Worm (Caenorhabditis elegans) whole organism, late embryonic: Measurements from ENCODE around the gene lfi-1.

Experiments used
- C08G9.2 ChIP-seq: sonication (generic microtip); optimal IDR thresholded peaks from 2 replicates; lab custom pipeline; 2016; ENCODE audit warnings: mild to moderate bottlenecking, missing genetic modification characterization, moderate library complexity, missing compliant biosample characterization
- F13H6.1 ChIP-seq: sonication (generic microtip); optimal IDR thresholded peaks from 2 replicates; lab custom pipeline; 2016; ENCODE audit warnings: missing genetic modification characterization, missing compliant biosample characterization
- K02D7.2 ChIP-seq: sonication (generic microtip); optimal IDR thresholded peaks from 2 replicates; lab custom pipeline; 2017; ENCODE audit warnings: mild to moderate bottlenecking, missing genetic modification characterization, missing compliant biosample characterization
- T23F11.4 ChIP-seq: fragments of 200-800 bp; sonication (Bioruptor generic); optimal IDR thresholded peaks from 2 replicates; lab custom pipeline; 2018; ENCODE audit warnings: mild to moderate bottlenecking, missing genetic modification characterization, missing compliant biosample characterization
- ama-1 ChIP-seq: fragments of 150-350 bp; optimal IDR thresholded peaks from 2 replicates; lab custom pipeline; 2014
- ceh-14 ChIP-seq: sonication (generic microtip); optimal IDR thresholded peaks from 2 replicates; lab custom pipeline; 2016; ENCODE audit warnings: missing genotype, missing genetic modification characterization, missing compliant biosample characterization
- ceh-19 ChIP-seq: fragments of 200-800 bp; sonication (Bioruptor generic); optimal IDR thresholded peaks from 2 replicates; lab custom pipeline; 2018; ENCODE audit warnings: mild to moderate bottlenecking, missing genetic modification characterization, missing compliant biosample characterization
- ceh-24 ChIP-seq: sonication (generic microtip); optimal IDR thresholded peaks from 2 replicates; lab custom pipeline; 2016; ENCODE audit warnings: mild to moderate bottlenecking, missing genetic modification characterization, missing compliant biosample characterization
- ceh-31 ChIP-seq: sonication (generic microtip); optimal IDR thresholded peaks from 2 replicates; lab custom pipeline; 2016; ENCODE audit warnings: missing genetic modification characterization, missing compliant biosample characterization
- ceh-34 ChIP-seq: sonication (generic microtip); optimal IDR thresholded peaks from 2 replicates; lab custom pipeline; 2016; ENCODE audit warnings: mild to moderate bottlenecking, missing genetic modification characterization, missing compliant biosample characterization
- ceh-45 ChIP-seq: fragments of 200-800 bp; sonication (Bioruptor generic); IDR thresholded peaks from 2 replicates; pipeline ENCODE4 v1.3.6; 2022; ENCODE audit warnings: missing genetic modification reagents, missing genetic modification characterization, missing compliant biosample characterization
- dve-1 ChIP-seq: sonication (generic microtip); optimal IDR thresholded peaks from 2 replicates; lab custom pipeline; 2017; ENCODE audit warnings: antibody characterized with exemption, mild to moderate bottlenecking, missing genetic modification characterization, missing compliant biosample characterization
- elt-2 ChIP-seq: sonication (generic microtip); optimal IDR thresholded peaks from 2 replicates; lab custom pipeline; 2016; ENCODE audit warnings: missing genetic modification reagents, missing genetic modification characterization, missing compliant biosample characterization
- ets-4 ChIP-seq: sonication (generic microtip); optimal IDR thresholded peaks from 2 replicates; lab custom pipeline; 2016; ENCODE audit warnings: missing genetic modification characterization, missing compliant biosample characterization
- fax-1 ChIP-seq: sonication (generic microtip); optimal IDR thresholded peaks from 2 replicates; lab custom pipeline; 2016; ENCODE audit warnings: missing genotype, missing genetic modification characterization, missing compliant biosample characterization
- fkh-6 ChIP-seq: sonication (generic microtip); optimal IDR thresholded peaks from 2 replicates; lab custom pipeline; 2016; ENCODE audit warnings: missing genetic modification characterization, missing compliant biosample characterization
- hlh-13 ChIP-seq: fragments of 200-800 bp; sonication (Bioruptor generic); optimal IDR thresholded peaks from 2 replicates; lab custom pipeline; 2018; ENCODE audit warnings: mild to moderate bottlenecking, missing genetic modification characterization, missing compliant biosample characterization
- hlh-15 ChIP-seq: sonication (generic microtip); optimal IDR thresholded peaks from 2 replicates; lab custom pipeline; 2016; ENCODE audit warnings: missing genetic modification characterization, missing compliant biosample characterization
- hlh-8 ChIP-seq: sonication (generic microtip); optimal IDR thresholded peaks from 2 replicates; lab custom pipeline; 2016; ENCODE audit warnings: missing genotype, missing genetic modification characterization, missing compliant biosample characterization
- lim-6 ChIP-seq: sonication (generic microtip); optimal IDR thresholded peaks from 2 replicates; lab custom pipeline; 2016; ENCODE audit warnings: missing genetic modification characterization, missing compliant biosample characterization
- madf-2 ChIP-seq: sonication (generic microtip); optimal IDR thresholded peaks from 2 replicates; lab custom pipeline; 2017; ENCODE audit warnings: missing genetic modification characterization, missing compliant biosample characterization
- nfya-1 ChIP-seq: sonication (generic microtip); optimal IDR thresholded peaks from 2 replicates; lab custom pipeline; 2017; ENCODE audit warnings: missing genetic modification characterization, mild to moderate bottlenecking, missing compliant biosample characterization, antibody characterized with exemption, moderate library complexity
- nhr-11 ChIP-seq: fragments of 150-350 bp; optimal IDR thresholded peaks from 2 replicates; lab custom pipeline; 2014; ENCODE audit warnings: missing biosample characterization, missing genetic modification characterization
- nhr-232 ChIP-seq: sonication (generic microtip); optimal IDR thresholded peaks from 2 replicates; lab custom pipeline; 2016; ENCODE audit warnings: missing genetic modification characterization, missing compliant biosample characterization
- npax-4 ChIP-seq: sonication (generic microtip); optimal IDR thresholded peaks from 2 replicates; lab custom pipeline; 2016; ENCODE audit warnings: missing genetic modification characterization, missing compliant biosample characterization
- odd-2 ChIP-seq: sonication (generic microtip); optimal IDR thresholded peaks from 2 replicates; lab custom pipeline; 2017; ENCODE audit warnings: antibody characterized with exemption, mild to moderate bottlenecking, missing genetic modification characterization, missing compliant biosample characterization
- pat-9 ChIP-seq: fragments of 200-800 bp; sonication (Bioruptor generic); optimal IDR thresholded peaks from 2 replicates; lab custom pipeline; 2018; ENCODE audit warnings: mild to moderate bottlenecking, missing genetic modification characterization, moderate library complexity, missing compliant biosample characterization
- pax-1 ChIP-seq: fragments of 150-350 bp; optimal IDR thresholded peaks from 2 replicates; lab custom pipeline; 2014; ENCODE audit warnings: missing biosample characterization, missing genetic modification characterization
- pqm-1 ChIP-seq: sonication (generic microtip); optimal IDR thresholded peaks from 2 replicates; lab custom pipeline; 2016; ENCODE audit warnings: missing genetic modification characterization, missing compliant biosample characterization
- ref-2 ChIP-seq: sonication (generic microtip); optimal IDR thresholded peaks from 2 replicates; lab custom pipeline; 2016; ENCODE audit warnings: missing genetic modification characterization, missing compliant biosample characterization
- rnt-1 ChIP-seq: sonication (generic microtip); optimal IDR thresholded peaks from 2 replicates; lab custom pipeline; 2016; ENCODE audit warnings: missing genetic modification characterization, missing compliant biosample characterization
- tbx-2 ChIP-seq: sonication (generic microtip); optimal IDR thresholded peaks from 2 replicates; lab custom pipeline; 2016; ENCODE audit warnings: missing genetic modification characterization, missing compliant biosample characterization
- ttx-3 ChIP-seq: sonication (generic microtip); optimal IDR thresholded peaks from 2 replicates; lab custom pipeline; 2016; ENCODE audit warnings: missing genetic modification reagents, missing genetic modification characterization, missing compliant biosample characterization
- unc-3 ChIP-seq, 2 experiments: fragments of 200-800 bp in 1 of 2; sonication (Bioruptor generic) in 1 of 2; sonication (generic microtip) in 1 of 2; conservative IDR thresholded peaks in 1 of 2; optimal IDR thresholded peaks in 1 of 2; 2 replicates each; pipeline versions ENCODE4 v1.3.6 to Lab custom; 2016 to 2022; ENCODE audit warnings: missing compliant biosample characterization in 2 of 2, missing genetic modification characterization in 2 of 2, missing genetic modification reagents in 1 of 2
- unc-42 ChIP-seq: sonication (generic microtip); optimal IDR thresholded peaks from 2 replicates; lab custom pipeline; 2016; ENCODE audit warnings: missing genotype, missing genetic modification characterization, missing compliant biosample characterization
- zip-5 ChIP-seq: sonication (generic microtip); optimal IDR thresholded peaks from 2 replicates; lab custom pipeline; 2016; ENCODE audit warnings: missing genetic modification characterization, missing compliant biosample characterization
- ztf-16 ChIP-seq: sonication (generic microtip); optimal IDR thresholded peaks from 2 replicates; lab custom pipeline; 2017; ENCODE audit warnings: missing genetic modification characterization, missing compliant biosample characterization

Gene lfi-1

DNA sequence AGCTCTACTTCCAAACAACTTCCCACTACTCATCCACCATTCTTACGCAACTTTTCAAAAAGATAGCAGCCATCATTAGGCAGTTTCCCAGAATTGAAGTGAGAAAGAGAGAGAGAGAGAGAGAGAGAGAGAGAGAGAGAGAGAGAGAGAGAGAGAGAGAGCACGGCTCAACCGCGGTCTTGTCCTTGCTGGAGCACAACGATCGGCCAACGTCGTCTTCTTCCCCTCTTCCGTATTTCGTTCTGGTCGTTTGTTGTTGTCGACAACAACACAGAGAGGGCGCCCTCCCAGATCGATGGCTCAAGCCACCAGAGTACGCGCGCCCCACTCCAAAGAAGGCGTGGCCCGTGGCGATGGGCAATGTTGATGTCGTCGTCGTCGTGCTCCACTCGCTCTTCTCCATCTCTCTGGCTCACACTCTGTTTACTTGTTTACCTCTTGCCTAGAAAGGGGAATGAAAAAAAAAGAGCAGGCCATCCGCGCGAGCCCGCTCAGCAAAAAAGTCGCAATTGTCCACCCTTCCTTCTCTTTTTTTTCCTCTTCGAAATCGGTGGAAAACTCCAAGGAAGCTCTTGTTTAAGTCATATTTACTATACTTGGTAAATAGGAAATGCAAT, 5.5 kb downstream of the lfi-1 start:
- TF ChIP-seq nfya-1 (tag; lab: Kevin White, UChicago): no peak
- TF ChIP-seq pax-1 (tag; lab: Kevin White, UChicago): no peak
- peak; percentile 24 for TF ChIP-seq C08G9.2
- TF ChIP-seq ttx-3 (tag; lab: Kevin White, UChicago): no peak
- TF ChIP-seq ceh-19: no peak
- TF ChIP-seq hlh-8: no peak
- TF ChIP-seq unc-42 (tag; lab: Kevin White, UChicago): peak; percentile 42
- peak; percentile 33 for TF ChIP-seq tbx-2 (tag; lab: Kevin White, UChicago)
- TF ChIP-seq madf-2: no peak
- peak; percentile 12 for TF ChIP-seq ceh-31 (tag; lab: Kevin White, UChicago)
- peak; percentile 33 for TF ChIP-seq ceh-14 (tag; lab: Kevin White, UChicago)
- no peak for TF ChIP-seq elt-2 (tag; lab: Kevin White, UChicago)
- no peak for TF ChIP-seq ceh-45 (GFP tag; lab: Robert Waterston, UW)

DNA sequence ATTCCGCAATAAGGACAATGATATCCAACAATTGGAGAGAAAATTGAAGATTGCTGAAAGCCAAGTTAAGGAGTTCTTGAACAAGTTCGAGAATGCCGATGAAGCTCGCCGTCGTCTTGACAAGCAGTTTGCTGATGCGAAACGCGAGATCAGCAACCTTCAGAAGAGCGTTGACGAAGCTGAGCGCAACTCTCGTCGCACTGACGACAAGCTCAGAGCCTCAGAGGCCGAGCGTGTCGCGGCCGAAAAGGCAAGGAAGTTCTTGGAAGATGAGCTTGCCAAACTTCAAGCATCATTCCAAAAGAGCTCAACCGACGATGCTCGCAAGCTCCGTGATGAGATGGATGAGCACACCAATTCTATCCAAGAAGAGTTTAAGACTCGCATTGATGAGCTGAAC, 9.7 kb downstream of the lfi-1 start:
- TF ChIP-seq lim-6 (tag; lab: Kevin White, UChicago) (no peak), zip-5 (tag; lab: Kevin White, UChicago) (no peak), hlh-8 (no peak), unc-3 (GFP tag; conservative IDR thresholded peaks at IDR 0.05; lab: Robert Waterston, UW) (no peak), unc-3 (tag; optimal IDR thresholded peaks at IDR 0.05; lab: Kevin White, UChicago) (no peak), dve-1 (tag; lab: Kevin White, UChicago) (no peak), T23F11.4 (GFP tag; lab: Kevin White, UChicago) (no peak), unc-42 (tag; lab: Kevin White, UChicago) (no peak), pqm-1 (tag; lab: Kevin White, UChicago) (no peak), nhr-232 (tag; lab: Kevin White, UChicago) (no peak), ceh-34 (no peak), ref-2 (tag; lab: Kevin White, UChicago) (no peak)

DNA sequence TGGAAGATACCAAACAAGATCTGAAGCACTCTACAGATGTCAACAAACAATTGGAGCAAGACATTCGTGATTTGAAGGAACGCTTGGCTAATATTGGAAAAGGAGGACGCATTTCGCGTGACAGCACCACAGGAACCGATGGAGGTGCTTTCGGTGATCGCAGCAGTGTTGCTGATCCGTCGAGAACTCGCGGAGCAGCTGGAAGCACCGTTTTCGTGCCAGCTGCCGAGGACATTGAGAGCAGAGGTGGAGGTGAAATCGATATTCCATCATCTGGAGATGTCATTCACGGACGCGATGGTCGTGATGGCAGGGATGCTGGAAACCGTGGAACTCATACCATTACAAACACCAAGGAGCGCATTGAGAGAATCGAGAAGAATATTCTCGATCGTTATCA, 11.0 kb downstream of the lfi-1 start:
- TF ChIP-seq F13H6.1 (tag; lab: Kevin White, UChicago): no peak
- no peak for TF ChIP-seq ceh-31 (tag; lab: Kevin White, UChicago)
- TF ChIP-seq nhr-232 (tag; lab: Kevin White, UChicago): no peak
- no peak for TF ChIP-seq pax-1 (tag; lab: Kevin White, UChicago)
- no peak for TF ChIP-seq ets-4 (tag; lab: Kevin White, UChicago)
- no peak for TF ChIP-seq nhr-11 (tag; lab: Kevin White, UChicago)
- no peak for TF ChIP-seq K02D7.2 (tag; lab: Kevin White, UChicago)
- TF ChIP-seq ceh-45 (GFP tag; lab: Robert Waterston, UW): no peak
- TF ChIP-seq unc-42 (tag; lab: Kevin White, UChicago): no peak
- TF ChIP-seq hlh-13 (GFP tag; lab: Kevin White, UChicago): no peak
- TF ChIP-seq pqm-1 (tag; lab: Kevin White, UChicago): no peak
- TF ChIP-seq ceh-24: no peak
- no peak for TF ChIP-seq ama-1 (lab: Kevin White, UChicago)
- no peak for TF ChIP-seq hlh-8
- TF ChIP-seq hlh-15 (tag; lab: Kevin White, UChicago): no peak
- no peak for TF ChIP-seq ztf-16 (tag; lab: Kevin White, UChicago)

DNA sequence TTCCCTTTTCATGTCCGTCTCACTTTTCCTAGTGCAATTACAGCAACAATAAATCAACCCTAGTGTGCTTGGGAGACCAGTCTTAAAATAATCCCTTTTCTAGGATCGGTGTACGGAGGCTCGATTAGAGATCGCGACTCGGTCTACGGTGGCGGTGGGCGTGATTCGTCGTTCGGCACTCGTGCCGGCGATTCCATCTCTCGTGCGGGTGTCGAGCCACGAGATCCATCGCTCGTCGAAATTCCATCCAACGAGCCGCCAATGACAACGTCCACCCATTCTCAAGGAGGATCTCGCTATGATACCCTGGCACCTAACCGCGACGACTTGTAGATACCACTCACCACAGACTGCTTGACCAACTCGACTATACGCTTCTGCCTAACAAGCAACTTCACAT, 15.9 kb downstream of the lfi-1 start:
- TF ChIP-seq ref-2 (tag; lab: Kevin White, UChicago): no peak
- TF ChIP-seq ztf-16 (tag; lab: Kevin White, UChicago): no peak
- no peak for TF ChIP-seq nhr-11 (tag; lab: Kevin White, UChicago)
- no peak for TF ChIP-seq odd-2
- no peak for TF ChIP-seq rnt-1
- TF ChIP-seq hlh-13 (GFP tag; lab: Kevin White, UChicago): no peak
- TF ChIP-seq pax-1 (tag; lab: Kevin White, UChicago): no peak
- TF ChIP-seq fkh-6 (tag; lab: Kevin White, UChicago): no peak
- no peak for TF ChIP-seq npax-4 (tag; lab: Kevin White, UChicago)
- no peak for TF ChIP-seq ceh-31 (tag; lab: Kevin White, UChicago)
- no peak for TF ChIP-seq fax-1 (tag; lab: Kevin White, UChicago)
- no peak for TF ChIP-seq pat-9 (tag; lab: Kevin White, UChicago)
- TF ChIP-seq lim-6 (tag; lab: Kevin White, UChicago): no peak
- TF ChIP-seq ets-4 (tag; lab: Kevin White, UChicago): no peak
